Worm (Caenorhabditis elegans) whole organism, L4/young adult: ENCODE results near the gene aakb-2.

Experiments used
- W03F9.2 ChIP-seq: fragments of 150-350 bp; optimal IDR thresholded peaks from 2 replicates; lab custom pipeline; 2014; ENCODE audit warnings: missing biosample characterization, missing genetic modification characterization
- dao-5 ChIP-seq: sonication (generic microtip); optimal IDR thresholded peaks from 2 replicates; lab custom pipeline; 2016; ENCODE audit warnings: missing genotype, missing genetic modification characterization, moderate library complexity, missing compliant biosample characterization
- him-1 ChIP-seq: sonication (generic microtip); optimal IDR thresholded peaks from 2 replicates; lab custom pipeline; 2016; ENCODE audit warnings: missing genotype, missing genetic modification reagents, missing genetic modification characterization, missing compliant biosample characterization

The aakb-2 gene

ce11 chrIII:11255072-11255471 lies 18.1 kb downstream of the aakb-2 start:
- no peak for TF ChIP-seq W03F9.2
- no peak for TF ChIP-seq him-1 (tag; lab: Kevin White, UChicago)
- TF ChIP-seq dao-5 (tag; lab: Kevin White, UChicago): no peak

- TF ChIP-seq him-1 (tag; lab: Kevin White, UChicago) (no peak), dao-5 (tag; lab: Kevin White, UChicago) (no peak), W03F9.2 (no peak)
Observed at ce11 chrIII:11262089-11262488, 25.1 kb downstream of the aakb-2 start.

ce11 chrIII:11267372-11267771 lies 30.4 kb downstream of the aakb-2 start:
- no peak for TF ChIP-seq W03F9.2
- TF ChIP-seq dao-5 (tag; lab: Kevin White, UChicago): no peak
- TF ChIP-seq him-1 (tag; lab: Kevin White, UChicago): no peak

- TF ChIP-seq dao-5 (tag; lab: Kevin White, UChicago): no peak
- TF ChIP-seq W03F9.2: no peak
- TF ChIP-seq him-1 (tag; lab: Kevin White, UChicago): no peak
Observed at ce11 chrIII:11268532-11268931, 31.6 kb downstream of the aakb-2 start.

- no peak for TF ChIP-seq W03F9.2
Observed at ce11 chrIII:11269206-11269605, 32.3 kb downstream of the aakb-2 start.

- no peak for TF ChIP-seq him-1 (tag; lab: Kevin White, UChicago)
- no peak for TF ChIP-seq W03F9.2
- TF ChIP-seq dao-5 (tag; lab: Kevin White, UChicago): no peak
Observed at ce11 chrIII:11270795-11271194, 33.9 kb downstream of the aakb-2 start, which contains the start of gene obr-1. TSS of gene obr-1 (minus strand) at chrIII:11270895.

- no peak for TF ChIP-seq him-1 (tag; lab: Kevin White, UChicago)
- no peak for TF ChIP-seq W03F9.2
- no peak for TF ChIP-seq dao-5 (tag; lab: Kevin White, UChicago)
Observed at ce11 chrIII:11274590-11275116, 37.7 kb downstream of the aakb-2 start, which contains the start of gene Y47D3A.20. TSS of gene Y47D3A.20 (plus strand) at chrIII:11275066.

ce11 chrIII:11278817-11279216 lies 41.9 kb downstream of the aakb-2 start, which contains the start of gene Y47D3A.21:
TSS of gene Y47D3A.21 (minus strand) at chrIII:11278917.
- no peak for TF ChIP-seq W03F9.2
- TF ChIP-seq dao-5 (tag; lab: Kevin White, UChicago): no peak
- TF ChIP-seq him-1 (tag; lab: Kevin White, UChicago): no peak

ce11 chrIII:11279954-11280353 lies 43.0 kb downstream of the aakb-2 start:
- TF ChIP-seq W03F9.2 (no peak), him-1 (tag; lab: Kevin White, UChicago) (no peak), dao-5 (tag; lab: Kevin White, UChicago) (no peak)

ce11 chrIII:11283648-11284047 lies 46.7 kb downstream of the aakb-2 start:
- TF ChIP-seq dao-5 (tag; lab: Kevin White, UChicago): no peak
- TF ChIP-seq W03F9.2: no peak
- TF ChIP-seq him-1 (tag; lab: Kevin White, UChicago): no peak

ce11 chrIII:11286069-11286468 lies 49.1 kb downstream of the aakb-2 start:
- no peak for TF ChIP-seq him-1 (tag; lab: Kevin White, UChicago)
- no peak for TF ChIP-seq dao-5 (tag; lab: Kevin White, UChicago)
- no peak for TF ChIP-seq W03F9.2

ce11 chrIII:11287340-11287739 lies 50.4 kb downstream of the aakb-2 start:
- no peak for TF ChIP-seq W03F9.2
- TF ChIP-seq dao-5 (tag; lab: Kevin White, UChicago): no peak
- no peak for TF ChIP-seq him-1 (tag; lab: Kevin White, UChicago)

- TF ChIP-seq him-1 (tag; lab: Kevin White, UChicago) (no peak), W03F9.2 (no peak), dao-5 (tag; lab: Kevin White, UChicago) (no peak)
Observed at ce11 chrIII:11288295-11288694, 51.4 kb downstream of the aakb-2 start.
